Worm (Caenorhabditis elegans): ENCODE results near the gene grl-5.

Gene grl-5

ce11 chrV:4377622-4378021, 36.8 kb downstream of the grl-5 start, which contains the start of gene F32D1.8:
F32D1.8 (minus strand) TSS chrV:4377722.
- TF ChIP-seq ztf-23 (GFP tag; IDR thresholded peaks at IDR 0.05) (0 out of 2 replicates have a peak, but pooled peaks have one; percentile 17), ztf-29 (GFP tag; IDR thresholded peaks at IDR 0.05) (no peak), tab-1 (GFP tag; IDR thresholded peaks at IDR 0.05) (no peak)

ce11 chrV:4375807-4376564, 38.5 kb downstream of the grl-5 start, which contains the start of gene F32D1.7:
F32D1.7 (minus strand) TSS chrV:4376173.
- TF ChIP-seq T22C8.4 (GFP tag; IDR thresholded peaks at IDR 0.05) (no peak), ztf-23 (GFP tag; IDR thresholded peaks at IDR 0.05) (no peak), ref-1 (GFP tag; conservative IDR thresholded peaks at IDR 0.05) (no peak)

ce11 chrV:4374625-4375024, 39.8 kb downstream of the grl-5 start, which contains the start of gene neg-1:
neg-1 (minus strand) TSS chrV:4374874.
- no peak for TF ChIP-seq klf-2 (GFP tag; conservative IDR thresholded peaks at IDR 0.05)
- TF ChIP-seq med-1 (GFP tag; optimal IDR thresholded peaks at IDR 0.05; ENCODE audit: insufficient read depth): no peak
- no peak for TF ChIP-seq flt-1 (GFP tag; IDR thresholded peaks at IDR 0.05)

- TF ChIP-seq klf-2 (GFP tag; conservative IDR thresholded peaks at IDR 0.05) (no peak), cog-1 (tag; optimal IDR thresholded peaks at IDR 0.05) (no peak), ztf-23 (GFP tag; IDR thresholded peaks at IDR 0.05) (no peak), ztf-29 (GFP tag; IDR thresholded peaks at IDR 0.05) (no peak), ref-1 (GFP tag; conservative IDR thresholded peaks at IDR 0.05) (no peak), flt-1 (GFP tag; IDR thresholded peaks at IDR 0.05) (no peak)
These were observed 40.8 kb downstream of the grl-5 start for ce11 chrV:4373656-4374055.

- TF ChIP-seq ztf-23 (GFP tag; IDR thresholded peaks at IDR 0.05): no peak
- no peak for TF ChIP-seq med-1 (GFP tag; optimal IDR thresholded peaks at IDR 0.05; ENCODE audit: insufficient read depth)
- TF ChIP-seq ztf-29 (GFP tag; IDR thresholded peaks at IDR 0.05): no peak
- TF ChIP-seq klf-2 (GFP tag; conservative IDR thresholded peaks at IDR 0.05): no peak
- no peak for TF ChIP-seq ref-1 (GFP tag; conservative IDR thresholded peaks at IDR 0.05)
- no peak for TF ChIP-seq cog-1 (tag; optimal IDR thresholded peaks at IDR 0.05)
- TF ChIP-seq T22C8.4 (GFP tag; IDR thresholded peaks at IDR 0.05): no peak
- TF ChIP-seq flt-1 (GFP tag; IDR thresholded peaks at IDR 0.05): no peak
- TF ChIP-seq tab-1 (GFP tag; IDR thresholded peaks at IDR 0.05): no peak
These were observed 41.5 kb downstream of the grl-5 start for ce11 chrV:4372986-4373385.

ce11 chrV:4371309-4371933, 43.0 kb downstream of the grl-5 start, which contains the start of the genes gmpr-1 and fipp-1:
gmpr-1 (minus strand) TSS chrV:4371383.
fipp-1 (plus strand) TSS chrV:4371807.
- TF ChIP-seq T22C8.4 (GFP tag; IDR thresholded peaks at IDR 0.05) (no peak), cog-1 (tag; optimal IDR thresholded peaks at IDR 0.05) (no peak), ztf-29 (GFP tag; IDR thresholded peaks at IDR 0.05) (no peak), ztf-23 (GFP tag; IDR thresholded peaks at IDR 0.05) (no peak), ref-1 (GFP tag; conservative IDR thresholded peaks at IDR 0.05) (no peak), med-1 (GFP tag; optimal IDR thresholded peaks at IDR 0.05; ENCODE audit: insufficient read depth) (no peak), klf-2 (GFP tag; conservative IDR thresholded peaks at IDR 0.05) (no peak), tab-1 (GFP tag; IDR thresholded peaks at IDR 0.05) (no peak), flt-1 (GFP tag; IDR thresholded peaks at IDR 0.05) (no peak)

- TF ChIP-seq flt-1 (GFP tag; IDR thresholded peaks at IDR 0.05): no peak
- TF ChIP-seq tab-1 (GFP tag; IDR thresholded peaks at IDR 0.05): no peak
- no peak for TF ChIP-seq ztf-29 (GFP tag; IDR thresholded peaks at IDR 0.05)
- no peak for TF ChIP-seq ref-1 (GFP tag; conservative IDR thresholded peaks at IDR 0.05)
- TF ChIP-seq T22C8.4 (GFP tag; IDR thresholded peaks at IDR 0.05): no peak
- TF ChIP-seq ztf-23 (GFP tag; IDR thresholded peaks at IDR 0.05): no peak
- TF ChIP-seq cog-1 (tag; optimal IDR thresholded peaks at IDR 0.05): no peak
These were observed 43.9 kb downstream of the grl-5 start for ce11 chrV:4370515-4370914.

ce11 chrV:4366440-4366839, 48.0 kb downstream of the grl-5 start, which contains the start of gene F32D1.11:
F32D1.11 (minus strand) TSS chrV:4366540.
- TF ChIP-seq med-1 (GFP tag; optimal IDR thresholded peaks at IDR 0.05; ENCODE audit: insufficient read depth) (no peak), ztf-29 (GFP tag; IDR thresholded peaks at IDR 0.05) (no peak), flt-1 (GFP tag; IDR thresholded peaks at IDR 0.05) (no peak)

ce11 chrV:4364517-4364916, 49.9 kb downstream of the grl-5 start, which contains the start of gene grl-13:
grl-13 (minus strand) TSS chrV:4364617.
- TF ChIP-seq ztf-29 (GFP tag; IDR thresholded peaks at IDR 0.05): no peak
- no peak for TF ChIP-seq T22C8.4 (GFP tag; IDR thresholded peaks at IDR 0.05)
- no peak for TF ChIP-seq med-1 (GFP tag; optimal IDR thresholded peaks at IDR 0.05; ENCODE audit: insufficient read depth)
- TF ChIP-seq klf-2 (GFP tag; conservative IDR thresholded peaks at IDR 0.05): no peak
- no peak for TF ChIP-seq ztf-23 (GFP tag; IDR thresholded peaks at IDR 0.05)
- no peak for TF ChIP-seq cog-1 (tag; optimal IDR thresholded peaks at IDR 0.05)
- TF ChIP-seq flt-1 (GFP tag; IDR thresholded peaks at IDR 0.05): no peak
- TF ChIP-seq tab-1 (GFP tag; IDR thresholded peaks at IDR 0.05): no peak
- TF ChIP-seq ref-1 (GFP tag; conservative IDR thresholded peaks at IDR 0.05): no peak
